Worm (Caenorhabditis elegans): ENCODE measurements around the gene F19G12.3.
"Not testable (repeated sequence)": the region's sequence is repeated elsewhere in the genome, so short reads cannot be mapped to it uniquely, and the experiment has no call there.

F19G12.3 gene

DNA sequence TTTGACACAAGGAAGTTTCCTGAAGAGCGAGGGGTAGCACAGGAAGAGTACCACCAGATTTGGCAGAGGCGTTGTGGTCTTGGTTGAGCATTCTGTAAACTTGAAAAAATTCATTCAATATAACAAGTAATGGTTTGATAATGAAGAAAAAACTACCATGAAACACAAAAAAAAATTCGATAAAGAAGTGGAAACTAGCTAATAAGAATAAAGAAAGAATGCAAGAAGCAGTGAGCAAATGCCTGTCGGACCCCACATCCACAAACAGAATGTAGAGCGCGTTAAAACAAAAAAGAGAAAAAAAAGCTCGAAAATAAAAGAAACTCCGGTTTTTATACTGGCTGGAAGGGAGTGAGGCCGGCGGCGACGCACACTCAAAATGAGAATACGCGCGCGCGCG is 27.1 kb upstream of the F19G12.3 start, which contains the start of gene H39E20.1:
TSS of gene H39E20.1 (minus strand) at position 101 of the 400 bp plus-strand sequence.
- no peak for TF ChIP-seq nhr-237 (tag; optimal IDR thresholded peaks at IDR 0.05)
- no peak for TF ChIP-seq hmg-11 (tag; optimal IDR thresholded peaks at IDR 0.05)
- no peak for TF ChIP-seq tbx-2 (tag; optimal IDR thresholded peaks at IDR 0.05)
- TF ChIP-seq nhr-28 (tag; optimal IDR thresholded peaks at IDR 0.05): no peak
- no peak for TF ChIP-seq egl-5 (tag; optimal IDR thresholded peaks at IDR 0.05)
- no peak for TF ChIP-seq daf-12 (tag; optimal IDR thresholded peaks at IDR 0.05)
- no peak for TF ChIP-seq lsy-12 (tag; optimal IDR thresholded peaks at IDR 0.05)
- no peak for TF ChIP-seq ceh-9 (tag; optimal IDR thresholded peaks at IDR 0.05)
- no peak for TF ChIP-seq ZK546.5 (tag; optimal IDR thresholded peaks at IDR 0.05)
- no peak for TF ChIP-seq elt-3 (tag; optimal IDR thresholded peaks at IDR 0.05)
- no peak for TF ChIP-seq nhr-77 (tag; optimal IDR thresholded peaks at IDR 0.05)
- no peak for TF ChIP-seq nhr-11 (tag; optimal IDR thresholded peaks at IDR 0.05)
- TF ChIP-seq pqm-1 (tag; optimal IDR thresholded peaks at IDR 0.05): no peak
- no peak for TF ChIP-seq nfya-1 (tag; optimal IDR thresholded peaks at IDR 0.05; ENCODE audit: insufficient read depth)
- no peak for TF ChIP-seq fkh-2 (tag; optimal IDR thresholded peaks at IDR 0.05)
- no peak for TF ChIP-seq zag-1 (tag; optimal IDR thresholded peaks at IDR 0.05)
- TF ChIP-seq unc-62 (GFP tag; optimal IDR thresholded peaks at IDR 0.05): no peak
- TF ChIP-seq unc-39 (tag; optimal IDR thresholded peaks at IDR 0.05): no peak

DNA sequence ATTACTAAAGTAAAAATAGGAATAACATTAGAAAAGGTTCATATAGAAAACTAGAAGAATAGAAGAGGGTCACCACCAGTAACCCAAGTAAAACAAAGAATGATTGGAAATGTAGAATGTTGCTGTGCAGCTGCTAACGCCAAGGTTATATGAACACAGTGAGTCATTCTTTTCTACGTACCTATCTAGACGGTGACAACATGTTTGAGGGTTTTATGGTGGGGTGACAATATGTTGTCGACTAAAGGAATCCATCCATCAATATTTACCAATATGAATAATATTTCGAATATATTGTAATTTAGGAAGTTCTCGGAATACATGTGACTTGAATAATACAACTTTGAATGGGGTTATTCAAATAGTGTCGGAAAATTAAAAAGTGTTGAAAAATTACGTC is 23.4 kb upstream of the F19G12.3 start, which contains the start of gene ZK402.5:
TSS of gene ZK402.5 (minus strand) at position 101 of the 400 bp plus-strand sequence.
- TF ChIP-seq ztf-4 (tag; optimal IDR thresholded peaks at IDR 0.05) (no peak), pha-4 (tag; optimal IDR thresholded peaks at IDR 0.05) (peak; percentile 28)

DNA sequence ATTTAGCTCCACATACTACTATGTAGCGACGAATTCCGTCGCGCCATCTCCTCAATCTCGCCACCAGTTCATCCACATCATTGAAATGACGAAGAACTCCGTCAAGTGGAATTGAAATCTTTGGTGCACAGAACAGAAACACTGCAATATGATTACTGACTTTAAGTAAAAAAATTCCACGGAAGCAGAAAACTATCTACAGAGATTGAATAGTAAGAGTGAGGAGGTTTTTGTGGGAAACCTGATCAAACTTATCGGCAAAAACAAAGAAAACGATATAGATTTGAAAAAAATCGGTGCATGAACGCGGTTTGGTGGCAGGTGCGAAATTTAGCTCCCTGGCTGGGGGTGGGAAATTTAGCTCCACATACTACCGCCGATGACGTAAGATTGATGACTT is 21.2 kb upstream of the F19G12.3 start, which contains the start of gene ZK402.2:
TSS of gene ZK402.2 (plus strand) at position 301 of the 400 bp plus-strand sequence.
- TF ChIP-seq elt-3, snpc-4, skn-1 (tag; optimal IDR thresholded peaks at IDR 0.05): not testable (repeated sequence)

DNA sequence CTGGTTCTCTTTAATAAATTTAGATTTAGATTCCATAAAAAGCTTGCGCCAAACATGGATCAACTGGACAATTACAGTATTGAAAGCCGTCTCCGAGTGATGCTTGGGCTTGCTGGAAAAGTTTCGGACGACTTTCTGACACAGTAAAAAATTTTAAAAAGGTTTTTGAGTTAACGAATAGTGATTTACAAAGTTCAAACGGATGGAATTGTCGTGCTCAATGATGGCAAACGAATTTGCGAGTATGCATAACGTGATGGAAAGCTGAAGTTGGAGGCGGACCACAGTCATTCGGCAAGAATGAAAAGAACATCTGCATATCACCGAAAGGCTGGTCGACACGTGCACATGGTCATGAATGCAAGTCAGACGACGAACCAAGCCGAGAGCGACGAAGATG is 20.6 kb upstream of the F19G12.3 start, which contains the start of gene ZK402.1:
TSS of gene ZK402.1 (plus strand) at position 301 of the 400 bp plus-strand sequence.
- TF ChIP-seq nhr-11, ceh-82, jun-1 (tag; optimal IDR thresholded peaks at IDR 0.05): not testable (repeated sequence)

DNA sequence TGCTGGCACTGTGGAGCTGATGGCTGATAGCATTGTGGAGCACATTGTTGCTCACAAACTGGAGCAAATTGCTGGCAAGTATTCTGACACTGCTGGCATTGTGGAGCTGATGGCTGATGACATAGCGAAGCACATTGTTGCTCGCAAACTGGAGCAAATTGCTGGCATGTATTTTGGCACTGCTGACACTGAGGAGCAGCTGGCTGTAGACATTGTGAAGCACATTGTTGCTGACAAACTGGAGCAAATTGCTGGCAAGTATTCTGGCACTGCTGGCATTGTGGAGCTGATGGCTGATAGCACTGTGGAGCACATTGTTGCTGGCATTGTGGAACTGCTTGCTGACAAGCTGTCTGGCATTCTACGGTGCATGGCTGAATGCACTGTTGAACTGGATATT is 15.4 kb upstream of the F19G12.3 start:
- TF ChIP-seq skn-1 (tag; optimal IDR thresholded peaks at IDR 0.05): no peak
- TF ChIP-seq nhr-28 (tag; optimal IDR thresholded peaks at IDR 0.05): no peak
- no peak for TF ChIP-seq ztf-4 (tag; optimal IDR thresholded peaks at IDR 0.05)
- no peak for TF ChIP-seq nhr-43 (tag; optimal IDR thresholded peaks at IDR 0.05; ENCODE audit: poor library complexity, severe bottlenecking)
- TF ChIP-seq ztf-11 (tag; optimal IDR thresholded peaks at IDR 0.05): no peak
- TF ChIP-seq egl-27 (tag; optimal IDR thresholded peaks at IDR 0.05): no peak
- no peak for TF ChIP-seq pha-4 (tag; optimal IDR thresholded peaks at IDR 0.05)
- TF ChIP-seq snpc-4 (tag; optimal IDR thresholded peaks at IDR 0.05): no peak

- TF ChIP-seq lin-39 (tag; optimal IDR thresholded peaks at IDR 0.05) (no peak), fkh-2 (tag; optimal IDR thresholded peaks at IDR 0.05) (no peak), elt-3 (tag; optimal IDR thresholded peaks at IDR 0.05) (no peak), nhr-12 (tag; optimal IDR thresholded peaks at IDR 0.05) (no peak), ceh-82 (tag; optimal IDR thresholded peaks at IDR 0.05) (no peak), nhr-11 (tag; optimal IDR thresholded peaks at IDR 0.05) (no peak)
These were observed 14.1 kb upstream of the F19G12.3 start, which contains the start of gene abu-2 for ce11 chrX:1410552-1410951. abu-2 (minus strand) TSS chrX:1410652.

- TF ChIP-seq jun-1 (tag; optimal IDR thresholded peaks at IDR 0.05): no peak
- no peak for TF ChIP-seq fkh-2 (tag; optimal IDR thresholded peaks at IDR 0.05)
- no peak for TF ChIP-seq egl-5 (tag; optimal IDR thresholded peaks at IDR 0.05)
- no peak for TF ChIP-seq sea-2 (GFP tag; optimal IDR thresholded peaks at IDR 0.05)
- TF ChIP-seq nhr-43 (tag; optimal IDR thresholded peaks at IDR 0.05; ENCODE audit: poor library complexity, severe bottlenecking): no peak
These were observed 11.8 kb upstream of the F19G12.3 start, which contains the start of gene srh-19 for ce11 chrX:1412844-1413243. srh-19 (plus strand) TSS chrX:1413144.

Measured in whole organism, L3 larva.